Worm (Caenorhabditis elegans): ENCODE data around the gene C51E3.10.

C51E3.10 gene

DNA sequence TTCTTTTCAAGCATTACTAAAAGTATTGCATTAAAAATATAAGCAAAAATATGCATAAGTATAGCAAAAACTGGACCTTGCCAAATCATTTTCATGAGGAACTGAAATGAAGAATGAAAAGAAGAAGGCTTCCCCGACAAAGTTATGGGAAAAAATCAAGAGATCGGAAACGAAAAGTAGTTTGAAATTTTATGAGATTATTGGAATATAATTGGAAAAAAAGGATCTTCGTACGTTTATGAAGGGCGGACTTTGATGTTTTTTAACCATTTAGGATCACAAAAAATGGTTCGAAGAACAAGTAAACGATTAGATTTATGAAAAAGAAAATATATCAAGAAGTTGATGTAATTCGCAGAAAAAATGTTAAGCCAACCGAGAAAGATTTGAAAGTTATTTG, 40.0 kb downstream of the C51E3.10 start, which contains the start of gene srxa-18:
Gene srxa-18 (minus strand): TSS at position 100 of the 400 bp plus-strand sequence.
- TF ChIP-seq nhr-90 (tag; optimal IDR thresholded peaks at IDR 0.05; ENCODE audit: poor library complexity) (no peak), efl-1 (optimal IDR thresholded peaks at IDR 0.05) (no peak), efl-1 (GFP tag; optimal IDR thresholded peaks at IDR 0.05 in 1 of 2) (peak in 1 of 2 experiments; percentile 90)

DNA sequence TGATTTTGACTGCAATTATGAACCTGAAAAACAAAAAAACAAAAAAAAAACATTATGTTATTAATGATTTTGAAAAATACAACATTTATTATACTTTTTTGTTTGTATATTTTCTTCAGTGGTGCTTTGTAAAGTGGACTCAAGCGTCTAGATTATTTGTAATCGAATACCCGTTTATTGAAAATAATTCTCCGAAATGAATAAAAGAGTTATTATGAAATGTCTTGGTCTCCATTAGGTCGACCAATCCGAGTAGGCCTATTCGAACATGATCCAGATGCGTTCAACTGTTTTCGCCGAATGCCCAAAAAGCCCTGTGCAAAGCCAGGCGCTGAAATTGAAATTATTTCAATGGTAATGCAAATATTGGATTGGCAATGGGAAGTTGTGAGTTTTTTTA, 43.5 kb downstream of the C51E3.10 start, which contains the start of gene C08B6.5:
Gene C08B6.5 (plus strand): TSS at position 301 of the 400 bp plus-strand sequence.
- TF ChIP-seq nhr-237 (tag; optimal IDR thresholded peaks at IDR 0.05), result no peak
- TF ChIP-seq C34B4.2 (tag; optimal IDR thresholded peaks at IDR 0.05), result no peak
- no peak for TF ChIP-seq vab-15 (tag; optimal IDR thresholded peaks at IDR 0.05)
- TF ChIP-seq egl-13 (tag; optimal IDR thresholded peaks at IDR 0.05), result no peak
- TF ChIP-seq efl-1 (optimal IDR thresholded peaks at IDR 0.05), result no peak
- TF ChIP-seq efl-1 (GFP tag; optimal IDR thresholded peaks at IDR 0.05 in 1 of 2), result no peak
- TF ChIP-seq mef-2 (tag; optimal IDR thresholded peaks at IDR 0.05), result no peak
- no peak for TF ChIP-seq pax-3 (tag; optimal IDR thresholded peaks at IDR 0.05)
- TF ChIP-seq tlp-1 (tag; optimal IDR thresholded peaks at IDR 0.05), result no peak
- TF ChIP-seq snu-23 (GFP tag; optimal IDR thresholded peaks at IDR 0.05), result no peak
- TF ChIP-seq nhr-71 (tag; optimal IDR thresholded peaks at IDR 0.05), result no peak
- TF ChIP-seq unc-98 (GFP tag; IDR thresholded peaks at IDR 0.05), result no peak
- TF ChIP-seq lsy-2 (tag; optimal IDR thresholded peaks at IDR 0.05), result no peak
- TF ChIP-seq zag-1 (tag; optimal IDR thresholded peaks at IDR 0.05), result no peak

DNA sequence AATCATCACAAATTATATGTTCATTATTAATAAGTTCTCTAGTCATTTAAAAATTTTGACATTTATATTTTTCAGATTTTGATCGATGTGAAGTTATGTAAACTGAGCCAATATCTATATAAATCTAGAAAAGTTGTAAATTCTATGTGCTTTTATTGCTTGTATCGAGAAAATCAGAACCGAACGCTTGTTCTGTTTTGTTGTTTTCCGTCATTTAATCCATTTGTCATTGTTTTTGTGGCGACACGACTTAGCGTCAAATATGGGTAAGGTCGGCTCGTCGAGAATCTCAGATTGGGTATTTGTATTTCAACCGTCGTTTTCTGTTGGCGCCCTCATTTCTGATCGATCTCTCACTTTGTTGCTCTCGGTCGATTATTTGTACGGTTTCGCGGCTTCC, 46.6 kb downstream of the C51E3.10 start, which contains the start of gene cht-5:
Gene cht-5 (plus strand): TSS at position 301 of the 400 bp plus-strand sequence.
- TF ChIP-seq ztf-11 (tag; optimal IDR thresholded peaks at IDR 0.05) (no peak), egl-27 (tag; optimal IDR thresholded peaks at IDR 0.05) (no peak), nhr-76 (tag; optimal IDR thresholded peaks at IDR 0.05) (no peak), hlh-4 (tag; optimal IDR thresholded peaks at IDR 0.05) (no peak), fkh-8 (tag; optimal IDR thresholded peaks at IDR 0.05) (no peak), unc-62 (GFP tag; optimal IDR thresholded peaks at IDR 0.05) (no peak), ama-1 (optimal IDR thresholded peaks at IDR 0.05) (no peak), blmp-1 (tag; optimal IDR thresholded peaks at IDR 0.05) (no peak), pqm-1 (tag; optimal IDR thresholded peaks at IDR 0.05) (no peak), ceh-8 (GFP tag; optimal IDR thresholded peaks at IDR 0.05) (no peak)

DNA sequence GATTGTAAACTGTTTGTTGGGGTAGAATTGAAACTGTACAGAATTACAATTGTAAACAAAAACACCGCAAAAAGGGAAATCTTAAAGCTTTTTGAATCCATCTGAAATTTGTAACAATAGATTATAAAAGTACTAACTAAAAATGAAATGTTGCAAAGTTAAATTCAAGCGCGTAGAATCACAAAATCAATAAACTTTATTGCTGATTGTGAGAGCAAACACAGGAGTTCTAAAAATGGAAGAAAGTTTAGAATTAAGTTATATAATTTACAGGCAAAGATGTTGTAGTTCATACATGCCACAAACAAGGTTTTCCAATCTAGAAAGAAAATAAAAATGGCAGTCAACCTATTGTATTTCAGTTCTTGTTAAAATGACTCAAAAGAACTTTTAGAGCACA, 48.7 kb downstream of the C51E3.10 start, which contains the start of gene C08B6.3:
Gene C08B6.3 (minus strand): TSS at position 101 of the 400 bp plus-strand sequence.
- no peak for TF ChIP-seq lsy-2 (tag; optimal IDR thresholded peaks at IDR 0.05)
- TF ChIP-seq C16A3.4 (tag; optimal IDR thresholded peaks at IDR 0.05), result no peak
- no peak for TF ChIP-seq tbx-2 (tag; optimal IDR thresholded peaks at IDR 0.05)
- TF ChIP-seq lin-35 (GFP tag; optimal IDR thresholded peaks at IDR 0.05), result no peak
- no peak for TF ChIP-seq vab-15 (tag; optimal IDR thresholded peaks at IDR 0.05)
- TF ChIP-seq ceh-8 (GFP tag; optimal IDR thresholded peaks at IDR 0.05), result no peak
- TF ChIP-seq fkh-8 (tag; optimal IDR thresholded peaks at IDR 0.05), result no peak
- TF ChIP-seq pqm-1 (tag; optimal IDR thresholded peaks at IDR 0.05), result no peak
- TF ChIP-seq isw-1 (GFP tag; IDR thresholded peaks at IDR 0.05), result no peak
- no peak for TF ChIP-seq elt-3 (tag; optimal IDR thresholded peaks at IDR 0.05)

DNA sequence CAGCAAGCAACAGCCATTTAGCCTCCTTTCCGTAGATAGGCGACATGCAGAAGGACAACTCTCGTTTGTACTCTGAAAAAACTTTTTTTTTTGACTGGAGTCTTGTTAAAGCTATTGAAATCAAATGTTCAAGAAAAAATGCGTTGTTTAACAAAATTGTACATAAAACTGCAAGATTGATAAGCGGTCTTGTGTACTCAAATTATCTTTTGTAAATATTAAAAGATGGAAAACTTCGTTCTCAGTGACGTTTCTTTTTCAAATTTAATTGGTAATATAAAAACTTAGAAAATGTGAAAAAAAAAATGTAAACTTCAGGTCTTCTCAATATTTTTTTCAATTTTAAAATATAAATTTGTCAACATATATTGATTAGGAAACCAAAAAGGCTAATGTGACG, 49.8 kb downstream of the C51E3.10 start:
- TF ChIP-seq dpl-1 (GFP tag; optimal IDR thresholded peaks at IDR 0.05) (no peak), rnt-1 (tag; optimal IDR thresholded peaks at IDR 0.05) (no peak), unc-130 (tag; optimal IDR thresholded peaks at IDR 0.05) (no peak), nhr-12 (tag; optimal IDR thresholded peaks at IDR 0.05) (no peak), lin-13 (GFP tag; optimal IDR thresholded peaks at IDR 0.05) (no peak), irx-1 (tag; optimal IDR thresholded peaks at IDR 0.05) (no peak), elt-2 (tag; optimal IDR thresholded peaks at IDR 0.05) (no peak), nhr-85 (tag) (no peak), Y116A8C.19 (tag; optimal IDR thresholded peaks at IDR 0.05; ENCODE audit: borderline replicate concordance) (no peak), ztf-4 (tag; optimal IDR thresholded peaks at IDR 0.05) (no peak), hpl-2 (GFP tag; optimal IDR thresholded peaks at IDR 0.05) (no peak), ceh-90 (tag; optimal IDR thresholded peaks at IDR 0.05) (no peak), hlh-17 (GFP tag; optimal IDR thresholded peaks at IDR 0.05; ENCODE audit: borderline replicate concordance) (no peak), pag-3 (tag; optimal IDR thresholded peaks at IDR 0.05; ENCODE audit: borderline replicate concordance, insufficient read depth) (no peak), dsc-1 (tag; optimal IDR thresholded peaks at IDR 0.05) (no peak), nhr-76 (tag; optimal IDR thresholded peaks at IDR 0.05) (no peak), lin-35 (GFP tag; optimal IDR thresholded peaks at IDR 0.05) (no peak), aha-1 (tag; optimal IDR thresholded peaks at IDR 0.05) (no peak), egl-27 (tag; optimal IDR thresholded peaks at IDR 0.05) (no peak)
